Worm (Caenorhabditis elegans) whole organism, L3 larva: ENCODE measurements around the gene tmem-24.

ENCODE experiments used
- ZK546.5 ChIP-seq: sonication (generic microtip); optimal IDR thresholded peaks from 2 replicates; lab custom pipeline; 2017; ENCODE audit warnings: missing biosample characterization, missing genetic modification characterization
- ama-1 ChIP-seq: fragments of 150-350 bp; optimal IDR thresholded peaks from 2 replicates; lab custom pipeline; 2018
- ceh-16 ChIP-seq: sonication (generic microtip); optimal IDR thresholded peaks from 2 replicates; lab custom pipeline; 2017; ENCODE audit warnings: missing biosample characterization, missing genetic modification characterization
- ceh-28 ChIP-seq: fragments of 150-350 bp; optimal IDR thresholded peaks from 2 replicates; lab custom pipeline; 2014; ENCODE audit warnings: missing biosample characterization, missing genetic modification reagents, missing genetic modification characterization
- ceh-82 ChIP-seq: fragments of 150-350 bp; optimal IDR thresholded peaks from 2 replicates; lab custom pipeline; 2014; ENCODE audit warnings: missing biosample characterization, missing genetic modification characterization
- ceh-9 ChIP-seq: sonication (generic microtip); optimal IDR thresholded peaks from 2 replicates; lab custom pipeline; 2018; ENCODE audit warnings: missing biosample characterization, missing genetic modification characterization
- daf-12 ChIP-seq: fragments of 150-350 bp; optimal IDR thresholded peaks from 2 replicates; lab custom pipeline; 2014; ENCODE audit warnings: missing biosample characterization, missing genetic modification reagents, missing genetic modification characterization
- egl-27 ChIP-seq: sonication (generic microtip); optimal IDR thresholded peaks from 4 replicates; lab custom pipeline; 2017; ENCODE audit warnings: missing biosample characterization, missing genetic modification reagents, missing genetic modification characterization
- egl-5 ChIP-seq: fragments of 150-350 bp; optimal IDR thresholded peaks from 2 replicates; lab custom pipeline; 2017; ENCODE audit warnings: missing biosample characterization, missing genetic modification reagents, missing genetic modification characterization, inconsistent platforms
- elt-2 ChIP-seq: sonication (generic microtip); optimal IDR thresholded peaks from 2 replicates; lab custom pipeline; 2016; ENCODE audit warnings: missing genetic modification reagents, mild to moderate bottlenecking, missing genetic modification characterization, missing compliant biosample characterization
- elt-3 ChIP-seq, 3 experiments: fragments of 150-350 bp in 1 of 3; sonication (generic microtip) in 2 of 3; optimal IDR thresholded peaks; 2 replicates in 2 of 3; 4 replicates in 1 of 3; lab custom pipeline; 2014 to 2017; ENCODE audit warnings: missing biosample characterization in 3 of 3, missing genetic modification characterization in 3 of 3
- eor-1 ChIP-seq, 2 experiments: fragments of 150-350 bp; optimal IDR thresholded peaks; 2 replicates each; lab custom pipeline; 2014 to 2018; ENCODE audit warnings: missing biosample characterization in 2 of 2, missing genetic modification characterization in 2 of 2
- fkh-10 ChIP-seq: sonication (generic microtip); optimal IDR thresholded peaks from 2 replicates; lab custom pipeline; 2017; ENCODE audit warnings: missing biosample characterization, missing genetic modification reagents, missing genetic modification characterization
- fos-1 ChIP-seq: fragments of 150-350 bp; optimal IDR thresholded peaks from 2 replicates; lab custom pipeline; 2014; ENCODE audit warnings: missing biosample characterization, missing genetic modification characterization
- jun-1 ChIP-seq: fragments of 150-350 bp; optimal IDR thresholded peaks from 2 replicates; lab custom pipeline; 2014; ENCODE audit warnings: missing biosample characterization, missing genetic modification reagents, missing genetic modification characterization
- lin-15B ChIP-seq: fragments of 150-350 bp; optimal IDR thresholded peaks from 2 replicates; lab custom pipeline; 2014; ENCODE audit warnings: missing biosample characterization, missing genetic modification characterization
- lin-39 ChIP-seq: fragments of 150-350 bp; optimal IDR thresholded peaks from 2 replicates; lab custom pipeline; 2018; ENCODE audit warnings: missing biosample characterization, missing genetic modification reagents, missing genetic modification characterization
- lsy-12 ChIP-seq: sonication (generic microtip); optimal IDR thresholded peaks from 2 replicates; lab custom pipeline; 2016; ENCODE audit warnings: mild to moderate bottlenecking, missing genetic modification characterization, missing compliant biosample characterization
- mml-1 ChIP-seq: fragments of 150-350 bp; sonication (generic microtip); optimal IDR thresholded peaks from 3 replicates; lab custom pipeline; 2014; ENCODE audit warnings: missing biosample characterization, missing genetic modification characterization
- nhr-11 ChIP-seq: fragments of 150-350 bp; optimal IDR thresholded peaks from 2 replicates; lab custom pipeline; 2014; ENCODE audit warnings: missing biosample characterization, missing genetic modification characterization
- nhr-23 ChIP-seq: fragments of 150-350 bp; optimal IDR thresholded peaks from 2 replicates; lab custom pipeline; 2014; ENCODE audit warnings: missing biosample characterization, missing genetic modification reagents, missing genetic modification characterization
- nhr-237 ChIP-seq: fragments of 150-350 bp; optimal IDR thresholded peaks from 2 replicates; lab custom pipeline; 2014; ENCODE audit warnings: missing biosample characterization, missing genetic modification characterization
- nhr-25 ChIP-seq: sonication (generic microtip); optimal IDR thresholded peaks from 2 replicates; lab custom pipeline; 2017; ENCODE audit warnings: missing biosample characterization, missing genetic modification characterization
- nhr-28 ChIP-seq: fragments of 150-350 bp; optimal IDR thresholded peaks from 2 replicates; lab custom pipeline; 2014; ENCODE audit warnings: missing biosample characterization, missing genetic modification characterization
- nhr-43 ChIP-seq: sonication (generic microtip); optimal IDR thresholded peaks from 2 replicates; lab custom pipeline; 2016; ENCODE audit warnings: mild to moderate bottlenecking, missing genetic modification characterization, missing compliant biosample characterization; ENCODE audit not compliant: poor library complexity, severe bottlenecking
- nhr-67 ChIP-seq: fragments of 150-350 bp; optimal IDR thresholded peaks from 2 replicates; lab custom pipeline; 2014; ENCODE audit warnings: missing biosample characterization, missing genetic modification characterization
- nhr-76 ChIP-seq: fragments of 150-350 bp; sonication (generic microtip); optimal IDR thresholded peaks from 5 replicates; lab custom pipeline; 2014; ENCODE audit warnings: missing biosample characterization, missing genetic modification characterization
- pqm-1 ChIP-seq: fragments of 150-350 bp; optimal IDR thresholded peaks from 2 replicates; lab custom pipeline; 2017; ENCODE audit warnings: missing biosample characterization, missing genetic modification characterization, inconsistent platforms
- sea-2 ChIP-seq: fragments of 150-350 bp; sonication (generic microtip); optimal IDR thresholded peaks from 4 replicates; lab custom pipeline; 2014; ENCODE audit warnings: missing biosample characterization, missing genetic modification reagents, missing genetic modification characterization
- tbx-2 ChIP-seq: sonication (generic microtip); optimal IDR thresholded peaks from 2 replicates; lab custom pipeline; 2016; ENCODE audit warnings: mild to moderate bottlenecking, missing genetic modification characterization, missing compliant biosample characterization
- unc-62 ChIP-seq: fragments of 150-350 bp; sonication (generic microtip); optimal IDR thresholded peaks from 4 replicates; lab custom pipeline; 2014; ENCODE audit warnings: missing biosample characterization, missing genetic modification reagents, missing genetic modification characterization
- ztf-11 ChIP-seq: fragments of 150-350 bp; optimal IDR thresholded peaks from 2 replicates; lab custom pipeline; 2014; ENCODE audit warnings: missing biosample characterization, missing genetic modification characterization
- ztf-4 ChIP-seq: fragments of 150-350 bp; optimal IDR thresholded peaks from 2 replicates; lab custom pipeline; 2014; ENCODE audit warnings: missing biosample characterization, missing genetic modification characterization

The tmem-24 gene

ce11 chrX:3634782-3635181 lies 9.9 kb downstream of the tmem-24 start:
- TF ChIP-seq lsy-12 (tag; lab: Kevin White, UChicago) (no peak), nhr-67 (tag; lab: Kevin White, UChicago) (no peak), nhr-28 (tag; lab: Kevin White, UChicago) (no peak), ama-1 (lab: Kevin White, UChicago) (no peak), fkh-10 (GFP tag; lab: Kevin White, UChicago) (peak; percentile 5), pqm-1 (tag; lab: Kevin White, UChicago) (no peak)

ce11 chrX:3633654-3634053 lies 11.0 kb downstream of the tmem-24 start, which contains the start of gene gst-11:
TSS of gene gst-11 (minus strand) at chrX:3633754.
- TF ChIP-seq nhr-43 (tag; lab: Kevin White, UChicago) (no peak), ZK546.5 (tag; lab: Kevin White, UChicago) (no peak), sea-2 (GFP tag; lab: Kevin White, UChicago) (no peak), ceh-9 (tag; lab: Kevin White, UChicago) (no peak), lin-39 (tag; lab: Kevin White, UChicago) (no peak), nhr-76 (no peak)

ce11 chrX:3631550-3631949 lies 13.1 kb downstream of the tmem-24 start:
- no peak for TF ChIP-seq nhr-11 (tag; lab: Kevin White, UChicago)
- no peak for TF ChIP-seq ama-1 (lab: Kevin White, UChicago)
- TF ChIP-seq ztf-4 (tag; lab: Kevin White, UChicago), result no peak
- no peak for TF ChIP-seq elt-2 (tag; lab: Kevin White, UChicago)
- no peak for TF ChIP-seq ceh-82

ce11 chrX:3630090-3630489 lies 14.6 kb downstream of the tmem-24 start:
- TF ChIP-seq lin-15B (tag; lab: Kevin White, UChicago) (no peak), lsy-12 (tag; lab: Kevin White, UChicago) (no peak), mml-1 (tag; lab: Kevin White, UChicago) (no peak), ceh-28 (tag; lab: Kevin White, UChicago) (no peak), unc-62 (GFP tag; lab: Kevin White, UChicago) (no peak), elt-3 (tag; optimal IDR thresholded peaks at IDR 0.05; lab: Kevin White, UChicago) (no peak), nhr-43 (tag; lab: Kevin White, UChicago) (no peak), nhr-23 (tag; lab: Kevin White, UChicago) (no peak), ceh-16 (tag; lab: Kevin White, UChicago) (no peak)

- TF ChIP-seq fos-1 (tag; lab: Kevin White, UChicago) (no peak), jun-1 (tag; lab: Kevin White, UChicago) (no peak), ama-1 (lab: Kevin White, UChicago) (no peak), eor-1 (tag; optimal IDR thresholded peaks at IDR 0.05; lab: Kevin White, UChicago) (no peak)
Observed at ce11 chrX:3628016-3628415, 16.7 kb downstream of the tmem-24 start, which contains the start of gene vep-2. TSS of gene vep-2 (plus strand) at chrX:3628316.

ce11 chrX:3625599-3625998 lies 19.1 kb downstream of the tmem-24 start:
- TF ChIP-seq nhr-237 (tag; lab: Kevin White, UChicago) (no peak), egl-27 (tag; lab: Kevin White, UChicago) (no peak), tbx-2 (tag; lab: Kevin White, UChicago) (no peak), ztf-11 (tag; lab: Kevin White, UChicago) (no peak), nhr-25 (tag; lab: Kevin White, UChicago) (no peak), daf-12 (tag; lab: Kevin White, UChicago) (no peak), unc-62 (GFP tag; lab: Kevin White, UChicago) (no peak), egl-5 (no peak), jun-1 (tag; lab: Kevin White, UChicago) (no peak), eor-1 (tag; optimal IDR thresholded peaks at IDR 0.05; lab: Kevin White, UChicago) (no peak), ceh-28 (tag; lab: Kevin White, UChicago) (no peak)
